Worm (Caenorhabditis elegans): ENCODE data around the gene ncx-6.
A peak's percentile ranks its signal among the peaks of the same experiment; 100 is the strongest.

ce11 chrIII:9744525-9744924 lies 30.8 kb upstream of the ncx-6 start:
- TF ChIP-seq nhr-25 (tag; optimal IDR thresholded peaks at IDR 0.05), result no peak
- TF ChIP-seq unc-62 (GFP tag; optimal IDR thresholded peaks at IDR 0.05), result no peak
- no peak for TF ChIP-seq alr-1 (tag; optimal IDR thresholded peaks at IDR 0.05)
- TF ChIP-seq lsy-2 (tag; optimal IDR thresholded peaks at IDR 0.05), result peak in 1 of 2 experiments; percentile 16
- no peak for TF ChIP-seq nhr-11 (tag; optimal IDR thresholded peaks at IDR 0.05)
- TF ChIP-seq mab-5 (tag; optimal IDR thresholded peaks at IDR 0.05), result no peak
- TF ChIP-seq snpc-4 (tag; optimal IDR thresholded peaks at IDR 0.05), result no peak
- no peak for TF ChIP-seq nhr-12 (tag; optimal IDR thresholded peaks at IDR 0.05)
